Fruit fly (Drosophila melanogaster) whole organism, embryonic: ENCODE data around the gene Ythdf.

ENCODE experiments used
- Ada2b ChIP-seq: fragments of 200-800 bp; sonication (Bioruptor generic); IDR thresholded peaks from 2 replicates; pipeline ENCODE4 v1.3.6; 2022; ENCODE audit warnings: missing biosample characterization, missing genetic modification characterization
- Atf6 ChIP-seq: fragments of 200-800 bp; sonication (Bioruptor generic); IDR thresholded peaks from 2 replicates; pipeline ENCODE4 v1.3.6; 2022; ENCODE audit warnings: missing biosample characterization, missing genetic modification characterization
- CG11398 ChIP-seq: fragments of 200-800 bp; sonication (Bioruptor generic); optimal IDR thresholded peaks from 2 replicates; lab custom pipeline; 2016; ENCODE audit warnings: missing biosample characterization, missing genetic modification characterization
- CG11504 ChIP-seq: fragments of 200-800 bp; sonication (Bioruptor generic); optimal IDR thresholded peaks from 3 replicates; lab custom pipeline; 2019; ENCODE audit warnings: missing biosample characterization, mild to moderate bottlenecking, missing genetic modification characterization, moderate library complexity
- CG12155 ChIP-seq: fragments of 200-800 bp; sonication (Bioruptor generic); optimal IDR thresholded peaks from 3 replicates; lab custom pipeline; 2016; ENCODE audit warnings: missing biosample characterization, missing genetic modification characterization
- CG13424 ChIP-seq: fragments of 200-800 bp; sonication (Bioruptor generic); optimal IDR thresholded peaks from 2 replicates; lab custom pipeline; 2019; ENCODE audit warnings: missing biosample characterization, mild to moderate bottlenecking, missing genetic modification characterization, moderate library complexity
- CG13624 ChIP-seq: fragments of 200-800 bp; sonication (Bioruptor generic); optimal IDR thresholded peaks from 2 replicates; lab custom pipeline; 2016; ENCODE audit warnings: missing biosample characterization, missing genetic modification characterization
- CG15073 ChIP-seq: fragments of 200-800 bp; sonication (Bioruptor generic); optimal IDR thresholded peaks from 2 replicates; lab custom pipeline; 2016; ENCODE audit warnings: missing biosample characterization, missing genetic modification characterization
- CG1529 ChIP-seq: fragments of 200-800 bp; sonication (Bioruptor generic); optimal IDR thresholded peaks from 3 replicates; lab custom pipeline; 2018; ENCODE audit warnings: missing biosample characterization, missing genetic modification characterization
- CG2116 ChIP-seq: fragments of 200-800 bp; sonication (Bioruptor generic); optimal IDR thresholded peaks from 3 replicates; lab custom pipeline; 2018; ENCODE audit warnings: missing biosample characterization, mild to moderate bottlenecking, missing genetic modification characterization
- CG32767 ChIP-seq: fragments of 200-800 bp; sonication (Bioruptor generic); IDR thresholded peaks from 2 replicates; pipeline ENCODE4 v1.3.6; 2022; ENCODE audit warnings: missing biosample characterization, missing genetic modification characterization
- CG43689 ChIP-seq: fragments of 200-800 bp; sonication (Bioruptor generic); IDR thresholded peaks from 2 replicates; pipeline ENCODE4 v1.3.6; 2022; ENCODE audit warnings: missing biosample characterization, missing genetic modification characterization
- CG4730 ChIP-seq: fragments of 200-800 bp; sonication (Bioruptor generic); IDR thresholded peaks from 2 replicates; pipeline ENCODE4 v1.3.6; 2022; ENCODE audit warnings: missing biosample characterization, missing genetic modification characterization
- CG9437 ChIP-seq: fragments of 200-800 bp; sonication (Bioruptor generic); optimal IDR thresholded peaks from 2 replicates; lab custom pipeline; 2018; ENCODE audit warnings: missing biosample characterization, mild to moderate bottlenecking, missing genetic modification characterization
- ERR ChIP-seq: fragments of 200-800 bp; sonication (Bioruptor generic); optimal IDR thresholded peaks from 2 replicates; lab custom pipeline; 2016; ENCODE audit warnings: missing biosample characterization, missing genetic modification characterization
- HLHmδ ChIP-seq: fragments of 200-800 bp; sonication (Bioruptor generic); optimal IDR thresholded peaks from 2 replicates; lab custom pipeline; 2018; ENCODE audit warnings: missing biosample characterization, mild to moderate bottlenecking, missing genetic modification characterization, moderate library complexity
- Hey ChIP-seq: fragments of 200-800 bp; sonication (Bioruptor generic); optimal IDR thresholded peaks from 3 replicates; lab custom pipeline; 2018; ENCODE audit warnings: missing biosample characterization, mild to moderate bottlenecking, missing genetic modification characterization
- HmgD ChIP-seq: fragments of 200-800 bp; sonication (Bioruptor generic); optimal IDR thresholded peaks from 3 replicates; lab custom pipeline; 2016; ENCODE audit warnings: missing biosample characterization, missing genetic modification characterization
- Myb ChIP-seq: fragments of 200-800 bp; sonication (Bioruptor generic); optimal IDR thresholded peaks from 2 replicates; lab custom pipeline; 2016; ENCODE audit warnings: missing biosample characterization, missing genetic modification characterization
- Pdp1 ChIP-seq, 2 experiments: fragments of 200-800 bp; sonication (Bioruptor generic); optimal IDR thresholded peaks; 3 replicates each; lab custom pipeline; 2016; ENCODE audit warnings: missing biosample characterization in 2 of 2, missing genetic modification characterization in 2 of 2, mild to moderate bottlenecking in 1 of 2, moderate library complexity in 1 of 2
- Ravus ChIP-seq: fragments of 200-800 bp; sonication (Bioruptor generic); IDR thresholded peaks from 2 replicates; pipeline ENCODE4 v1.3.6; 2022; ENCODE audit warnings: missing biosample characterization, missing genetic modification characterization
- Six4 ChIP-seq: fragments of 200-800 bp; sonication (Bioruptor generic); optimal IDR thresholded peaks from 2 replicates; lab custom pipeline; 2016; ENCODE audit warnings: missing biosample characterization, missing genetic modification characterization
- Stat92E ChIP-seq, 3 experiments: fragments of >200 bp in 2 of 3; fragments of 200-800 bp in 1 of 3; sonication (Bioruptor generic) in 1 of 3; optimal IDR thresholded peaks; 2 replicates each; lab custom pipeline; 2017 to 2019; ENCODE audit warnings: missing biosample characterization in 3 of 3, missing genetic modification characterization in 3 of 3, mild to moderate bottlenecking in 1 of 3, moderate library complexity in 1 of 3
- Usf ChIP-seq: fragments of 200-800 bp; sonication (Bioruptor generic); optimal IDR thresholded peaks from 2 replicates; lab custom pipeline; 2017; ENCODE audit warnings: missing genotype, missing biosample characterization, missing genetic modification characterization
- ab ChIP-seq: fragments of 200-800 bp; sonication (Bioruptor generic); optimal IDR thresholded peaks from 2 replicates; lab custom pipeline; 2016; ENCODE audit warnings: missing biosample characterization, missing genetic modification characterization
- al ChIP-seq: fragments of 200-800 bp; sonication (Bioruptor generic); IDR thresholded peaks from 2 replicates; pipeline ENCODE4 v1.3.6; 2022; ENCODE audit warnings: missing biosample characterization, missing genetic modification characterization
- ap ChIP-seq: fragments of 200-800 bp; sonication (Bioruptor generic); IDR thresholded peaks from 2 replicates; pipeline ENCODE4 v1.3.6; 2022; ENCODE audit warnings: missing biosample characterization, missing genetic modification characterization
- chif ChIP-seq, 2 experiments: fragments of 200-800 bp; sonication (Bioruptor generic); optimal IDR thresholded peaks; 3 replicates each; lab custom pipeline; 2016; ENCODE audit warnings: missing biosample characterization in 2 of 2, missing genetic modification characterization in 2 of 2
- corto ChIP-seq: fragments of 200-800 bp; sonication (Bioruptor generic); optimal IDR thresholded peaks from 2 replicates; lab custom pipeline; 2016; ENCODE audit warnings: missing biosample characterization, mild to moderate bottlenecking, missing genetic modification characterization, moderate library complexity
- danr ChIP-seq: fragments of 200-800 bp; sonication (Bioruptor generic); IDR thresholded peaks from 2 replicates; pipeline ENCODE4 v1.3.6; 2022; ENCODE audit warnings: missing biosample characterization, missing genetic modification characterization
- fd64A ChIP-seq: fragments of 200-800 bp; sonication (Bioruptor generic); optimal IDR thresholded peaks from 3 replicates; lab custom pipeline; 2018; ENCODE audit warnings: missing biosample characterization, mild to moderate bottlenecking, missing genetic modification characterization
- gem ChIP-seq: fragments of 200-800 bp; sonication (Bioruptor generic); optimal IDR thresholded peaks from 2 replicates; lab custom pipeline; 2019; ENCODE audit warnings: missing biosample characterization, mild to moderate bottlenecking, missing genetic modification characterization, moderate library complexity
- inv ChIP-seq: fragments of 200-800 bp; sonication (Bioruptor generic); IDR thresholded peaks from 2 replicates; pipeline ENCODE4 v1.3.6; 2022; ENCODE audit warnings: missing biosample characterization, missing genetic modification characterization; ENCODE audit not compliant: partially characterized antibody
- jing ChIP-seq: fragments of 200-800 bp; sonication (Bioruptor generic); optimal IDR thresholded peaks from 2 replicates; lab custom pipeline; 2018; ENCODE audit warnings: missing biosample characterization, mild to moderate bottlenecking, missing genetic modification characterization
- lab ChIP-seq: fragments of 200-800 bp; sonication (Bioruptor generic); optimal IDR thresholded peaks from 3 replicates; lab custom pipeline; 2017; ENCODE audit warnings: missing biosample characterization, missing genetic modification characterization, mild to moderate bottlenecking, moderate library complexity, missing genetic modification reagents
- mirr ChIP-seq: fragments of 200-800 bp; sonication (Bioruptor generic); optimal IDR thresholded peaks from 3 replicates; lab custom pipeline; 2018; ENCODE audit warnings: missing biosample characterization, mild to moderate bottlenecking, missing genetic modification characterization
- org-1 ChIP-seq: fragments of 200-800 bp; sonication (Bioruptor generic); optimal IDR thresholded peaks from 2 replicates; lab custom pipeline; 2017; ENCODE audit warnings: missing biosample characterization, missing genetic modification characterization
- pb ChIP-seq: fragments of 200-800 bp; sonication (Bioruptor generic); optimal IDR thresholded peaks from 3 replicates; lab custom pipeline; 2016; ENCODE audit warnings: missing biosample characterization, missing genetic modification characterization
- repo ChIP-seq: fragments of 200-800 bp; sonication (Bioruptor generic); optimal IDR thresholded peaks from 2 replicates; lab custom pipeline; 2016; ENCODE audit warnings: missing biosample characterization, missing genetic modification characterization
- ro ChIP-seq: fragments of 200-800 bp; sonication (Bioruptor generic); IDR thresholded peaks from 2 replicates; pipeline ENCODE4 v1.3.6; 2022; ENCODE audit warnings: missing biosample characterization, missing genetic modification characterization
- sc ChIP-seq, 3 experiments: fragments of >200 bp in 2 of 3; fragments of 200-800 bp in 1 of 3; sonication (Bioruptor generic) in 1 of 3; optimal IDR thresholded peaks; 2 replicates in 2 of 3; 3 replicates in 1 of 3; lab custom pipeline; 2017; ENCODE audit warnings: mild to moderate bottlenecking in 1 of 3, missing biosample characterization in 1 of 3, missing genetic modification characterization in 1 of 3, missing genetic modification reagents in 1 of 3
- sens ChIP-seq: fragments of 200-800 bp; sonication (Bioruptor generic); peaks from one replicate; lab custom pipeline; 2016; ENCODE audit warnings: missing biosample characterization, missing genetic modification characterization
- sisA ChIP-seq: fragments of 200-800 bp; sonication (Bioruptor generic); IDR thresholded peaks from 2 replicates; pipeline ENCODE4 v1.3.6; 2022; ENCODE audit warnings: missing biosample characterization, missing genetic modification characterization
- sob ChIP-seq: fragments of 200-800 bp; sonication (Bioruptor generic); IDR thresholded peaks from 2 replicates; pipeline ENCODE4 v1.3.6; 2022; ENCODE audit warnings: missing biosample characterization, missing genetic modification characterization
- stwl ChIP-seq: fragments of 200-800 bp; sonication (Bioruptor generic); optimal IDR thresholded peaks from 3 replicates; lab custom pipeline; 2018; ENCODE audit warnings: missing biosample characterization, mild to moderate bottlenecking, missing genetic modification characterization, moderate library complexity
- sug ChIP-seq: fragments of 200-800 bp; optimal IDR thresholded peaks from 2 replicates; lab custom pipeline; 2019; ENCODE audit warnings: missing biosample characterization, mild to moderate bottlenecking, missing genetic modification characterization, moderate library complexity
- toy ChIP-seq: fragments of 200-800 bp; sonication (Bioruptor generic); IDR thresholded peaks from 2 replicates; pipeline ENCODE4 v1.3.6; 2022; ENCODE audit warnings: missing biosample characterization, missing genetic modification characterization
- trem ChIP-seq: fragments of 200-800 bp; optimal IDR thresholded peaks from 3 replicates; lab custom pipeline; 2019; ENCODE audit warnings: missing biosample characterization, mild to moderate bottlenecking, missing genetic modification characterization, moderate library complexity
- ttk ChIP-seq: fragments of 200-800 bp; sonication (Bioruptor generic); IDR thresholded peaks from 2 replicates; pipeline ENCODE4 v2.1.2; 2022; ENCODE audit warnings: missing biosample characterization, missing genetic modification characterization
- zen ChIP-seq: fragments of 200-800 bp; sonication (Bioruptor generic); optimal IDR thresholded peaks from 3 replicates; lab custom pipeline; 2018; ENCODE audit warnings: missing biosample characterization, mild to moderate bottlenecking, missing genetic modification characterization, moderate library complexity
- zfh2 ChIP-seq: fragments of 200-800 bp; sonication (Bioruptor generic); optimal IDR thresholded peaks from 2 replicates; lab custom pipeline; 2016; ENCODE audit warnings: missing biosample characterization, missing genetic modification characterization

The Ythdf gene

dm6 chr3R:25004763-25005162 lies 34.3 kb downstream of the Ythdf start (continued):
- no peak for TF ChIP-seq ro (GFP tag; lab: Robert Waterston, UW)
- TF ChIP-seq mirr = no peak
- no peak for TF ChIP-seq sc (optimal IDR thresholded peaks at IDR 0.05; lab: Kevin White, UChicago)
- peak; percentile 18 for TF ChIP-seq sc (GFP tag; optimal IDR thresholded peaks at IDR 0.05; lab: Kevin White, UChicago)
- peak; percentile 77 for TF ChIP-seq sob (GFP tag; lab: Robert Waterston, UW)
- no peak for TF ChIP-seq trem (tag; lab: Kevin White, UChicago)
- TF ChIP-seq Hey (tag; lab: Kevin White, UChicago) = no peak
- TF ChIP-seq CG15073 (GFP tag; lab: Kevin White, UChicago) = no peak
- peak; percentile 75 for TF ChIP-seq lab (GFP tag; lab: Kevin White, UChicago)
- TF ChIP-seq CG11504 (tag; lab: Kevin White, UChicago) = peak; percentile 75
- peak; percentile 31; the same call in 1 of the 2 replicates for TF ChIP-seq CG4730 (GFP tag; lab: Robert Waterston, UW)
- TF ChIP-seq al (GFP tag; lab: Robert Waterston, UW) = peak; percentile 26; the same call in 1 of the 2 replicates
- peak in 1 of 2 experiments; percentile 50 for TF ChIP-seq Pdp1 (GFP tag; optimal IDR thresholded peaks at IDR 0.05; lab: Kevin White, UChicago)
- TF ChIP-seq ap (GFP tag; lab: Robert Waterston, UW) = no peak
- peak; percentile 45 for TF ChIP-seq repo
- TF ChIP-seq danr (GFP tag; lab: Robert Waterston, UW) = no peak
- peak; percentile 30 for TF ChIP-seq CG12155
- TF ChIP-seq Stat92E (GFP tag; optimal IDR thresholded peaks at IDR 0.05; lab: Kevin White, UChicago) = no peak
- no peak for TF ChIP-seq Myb (GFP tag; lab: Kevin White, UChicago)
- TF ChIP-seq Ada2b (GFP tag; lab: Robert Waterston, UW) = peak; percentile 61
- TF ChIP-seq sens = peak; percentile 90
- TF ChIP-seq CG13424 (tag; lab: Kevin White, UChicago) = peak; percentile 59
- TF ChIP-seq ttk (GFP tag; lab: Robert Waterston, UW) = 0 out of 2 replicates have a peak, but pooled peaks have one; percentile 24
- TF ChIP-seq CG13624 (GFP tag; lab: Kevin White, UChicago) = no peak
- TF ChIP-seq CG1529 (GFP tag; lab: Kevin White, UChicago) = no peak
- no peak for TF ChIP-seq pb (GFP tag; lab: Kevin White, UChicago)
- TF ChIP-seq CG32767 (GFP tag; lab: Robert Waterston, UW) = no peak
- TF ChIP-seq CG2116 (GFP tag; lab: Kevin White, UChicago) = no peak
- TF ChIP-seq ab (GFP tag; lab: Kevin White, UChicago) = no peak
- TF ChIP-seq corto (GFP tag; lab: Kevin White, UChicago) = no peak
- TF ChIP-seq Six4 (GFP tag; lab: Kevin White, UChicago) = peak; percentile 66
- TF ChIP-seq HmgD = no peak
- TF ChIP-seq CG11398 (GFP tag; lab: Kevin White, UChicago) = peak; percentile 11
- TF ChIP-seq Ravus (GFP tag; lab: Robert Waterston, UW) = no peak
- peak; percentile 53 for TF ChIP-seq sisA
- peak; percentile 10 for TF ChIP-seq CG9437
- no peak for TF ChIP-seq stwl (tag; lab: Kevin White, UChicago)
- TF ChIP-seq zfh2 (GFP tag; lab: Kevin White, UChicago) = no peak
- no peak for TF ChIP-seq gem (tag; lab: Kevin White, UChicago)
- peak; percentile 58 to 71 for TF ChIP-seq chif (GFP tag; optimal IDR thresholded peaks at IDR 0.05; lab: Kevin White, UChicago)
- no peak for TF ChIP-seq HLHmδ (GFP tag; lab: Kevin White, UChicago)
- no peak for TF ChIP-seq Atf6 (GFP tag; lab: Robert Waterston, UW)
- TF ChIP-seq CG43689 (GFP tag; lab: Robert Waterston, UW) = 0 out of 2 replicates have a peak, but pooled peaks have one; percentile 14
- TF ChIP-seq inv (GFP tag; lab: Robert Waterston, UW) = no peak
- TF ChIP-seq sug (tag; lab: Kevin White, UChicago) = no peak
- no peak for TF ChIP-seq fd64A (GFP tag; lab: Kevin White, UChicago)
- TF ChIP-seq jing (GFP tag; lab: Kevin White, UChicago) = peak; percentile 62
- TF ChIP-seq org-1 = peak; percentile 7
- no peak for TF ChIP-seq toy (GFP tag; lab: Robert Waterston, UW)
- no peak for TF ChIP-seq ERR (GFP tag; lab: Kevin White, UChicago)
- no peak for TF ChIP-seq Usf (GFP tag; lab: Kevin White, UChicago)
- no peak for TF ChIP-seq zen (tag; lab: Kevin White, UChicago)
